Worm (Caenorhabditis elegans) whole organism, L2 larva: ENCODE data around the gene col-157.

Source experiments
- aly-2 ChIP-seq: fragments of 150-350 bp; optimal IDR thresholded peaks from 2 replicates; lab custom pipeline; 2014; ENCODE audit warnings: missing biosample characterization, missing genetic modification characterization
- ceh-16 ChIP-seq: fragments of 150-350 bp; optimal IDR thresholded peaks from 2 replicates; lab custom pipeline; 2014; ENCODE audit warnings: missing biosample characterization, missing genetic modification characterization
- elt-3 ChIP-seq: sonication (generic microtip); optimal IDR thresholded peaks from 2 replicates; lab custom pipeline; 2017; ENCODE audit warnings: missing biosample characterization, missing genetic modification characterization
- mbf-1 ChIP-seq: sonication (generic microtip); optimal IDR thresholded peaks from 2 replicates; lab custom pipeline; 2017; ENCODE audit warnings: missing biosample characterization, missing genetic modification characterization

- TF ChIP-seq mbf-1: no peak
- TF ChIP-seq aly-2: no peak
- TF ChIP-seq elt-3 (tag; lab: Kevin White, UChicago): no peak
- no peak for TF ChIP-seq ceh-16 (tag; lab: Kevin White, UChicago)
Measured at ce11 chrV:11449404-11449803, 34.4 kb upstream of the col-157 start.
